Worm (Caenorhabditis elegans): Measurements from ENCODE around the gene lys-3.

The lys-3 gene

DNA sequence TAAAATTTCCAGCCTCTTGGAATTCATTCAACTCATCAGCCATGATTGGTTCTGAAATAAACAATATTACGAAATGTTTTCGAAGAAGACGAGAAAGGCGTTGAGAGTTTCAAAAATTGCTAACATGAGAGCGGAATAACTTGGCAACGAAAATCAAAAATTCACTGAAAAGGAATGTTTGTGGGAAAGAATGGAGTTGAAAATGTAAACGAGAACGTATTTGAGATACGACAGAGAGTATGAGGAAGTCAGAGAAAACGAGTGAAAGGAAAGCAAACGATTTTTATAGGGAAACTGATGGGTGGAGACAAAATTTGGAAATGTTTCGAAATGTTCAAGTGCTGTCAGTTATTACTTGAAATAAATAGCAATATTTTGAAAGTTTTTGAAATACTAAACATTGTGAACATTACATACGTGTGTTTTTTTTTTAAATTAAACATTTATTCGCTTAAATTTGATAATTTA, 28.3 kb downstream of the lys-3 start, which contains the start of gene rop-1:
Gene rop-1 (minus strand): TSS at position 51 of the 468 bp plus-strand sequence.
- TF ChIP-seq nfya-1 (tag; optimal IDR thresholded peaks at IDR 0.05; ENCODE audit: insufficient read depth) (peak; percentile 7), lsy-12 (tag; optimal IDR thresholded peaks at IDR 0.05) (no peak), snpc-4 (tag; optimal IDR thresholded peaks at IDR 0.05) (no peak), pha-4 (tag; optimal IDR thresholded peaks at IDR 0.05) (peak; percentile 62), jun-1 (tag; optimal IDR thresholded peaks at IDR 0.05) (no peak), eor-1 (tag; optimal IDR thresholded peaks at IDR 0.05) (no peak), elt-3 (tag; optimal IDR thresholded peaks at IDR 0.05) (no peak), nhr-77 (tag; optimal IDR thresholded peaks at IDR 0.05) (no peak), ztf-4 (tag; optimal IDR thresholded peaks at IDR 0.05) (no peak), pqm-1 (tag; optimal IDR thresholded peaks at IDR 0.05) (peak; percentile 32), fkh-10 (GFP tag; optimal IDR thresholded peaks at IDR 0.05) (no peak), ceh-9 (tag; optimal IDR thresholded peaks at IDR 0.05) (no peak), nhr-28 (tag; optimal IDR thresholded peaks at IDR 0.05) (no peak), nhr-11 (tag; optimal IDR thresholded peaks at IDR 0.05) (no peak), mdl-1 (tag; optimal IDR thresholded peaks at IDR 0.05) (no peak), nhr-23 (tag; optimal IDR thresholded peaks at IDR 0.05) (no peak), ceh-16 (tag; optimal IDR thresholded peaks at IDR 0.05) (no peak), lin-39 (tag; optimal IDR thresholded peaks at IDR 0.05) (no peak), tbx-2 (tag; optimal IDR thresholded peaks at IDR 0.05) (no peak), zag-1 (tag; optimal IDR thresholded peaks at IDR 0.05) (no peak), fkh-2 (tag; optimal IDR thresholded peaks at IDR 0.05) (no peak), nhr-237 (tag; optimal IDR thresholded peaks at IDR 0.05) (no peak), hmg-11 (tag; optimal IDR thresholded peaks at IDR 0.05) (no peak), mml-1 (tag; optimal IDR thresholded peaks at IDR 0.05) (no peak), ztf-11 (tag; optimal IDR thresholded peaks at IDR 0.05) (no peak), nhr-43 (tag; optimal IDR thresholded peaks at IDR 0.05; ENCODE audit: poor library complexity, severe bottlenecking) (no peak), egl-5 (tag; optimal IDR thresholded peaks at IDR 0.05) (no peak), ceh-82 (tag; optimal IDR thresholded peaks at IDR 0.05) (no peak), elt-2 (tag; optimal IDR thresholded peaks at IDR 0.05) (peak; percentile 13), nhr-25 (tag; optimal IDR thresholded peaks at IDR 0.05) (no peak), sea-2 (GFP tag; optimal IDR thresholded peaks at IDR 0.05) (no peak), fos-1 (tag; optimal IDR thresholded peaks at IDR 0.05) (no peak), nhr-12 (tag; optimal IDR thresholded peaks at IDR 0.05) (no peak), R02D3.7 (tag; optimal IDR thresholded peaks at IDR 0.05) (no peak)

DNA sequence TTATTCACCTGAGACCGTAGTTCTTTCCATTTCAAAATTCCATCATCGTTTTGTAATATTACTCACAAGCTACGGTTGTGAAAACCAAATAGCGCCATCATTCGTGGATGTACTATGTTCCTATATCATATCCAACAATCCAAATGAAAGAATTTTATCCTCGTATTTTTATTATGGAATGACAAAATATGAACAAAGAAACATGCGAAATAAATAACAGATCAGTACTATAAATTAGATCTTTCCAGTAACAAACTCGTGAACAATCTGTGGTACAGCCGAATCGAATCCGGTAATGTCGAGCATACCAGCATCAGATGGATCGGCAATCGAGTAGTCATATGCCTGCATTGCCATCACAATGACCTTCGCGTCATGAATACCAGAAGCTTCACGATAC, 30.7 kb downstream of the lys-3 start:
- TF ChIP-seq ztf-11 (tag; optimal IDR thresholded peaks at IDR 0.05) (no peak), fkh-2 (tag; optimal IDR thresholded peaks at IDR 0.05) (no peak), ama-1 (optimal IDR thresholded peaks at IDR 0.05) (peak; percentile 53)

DNA sequence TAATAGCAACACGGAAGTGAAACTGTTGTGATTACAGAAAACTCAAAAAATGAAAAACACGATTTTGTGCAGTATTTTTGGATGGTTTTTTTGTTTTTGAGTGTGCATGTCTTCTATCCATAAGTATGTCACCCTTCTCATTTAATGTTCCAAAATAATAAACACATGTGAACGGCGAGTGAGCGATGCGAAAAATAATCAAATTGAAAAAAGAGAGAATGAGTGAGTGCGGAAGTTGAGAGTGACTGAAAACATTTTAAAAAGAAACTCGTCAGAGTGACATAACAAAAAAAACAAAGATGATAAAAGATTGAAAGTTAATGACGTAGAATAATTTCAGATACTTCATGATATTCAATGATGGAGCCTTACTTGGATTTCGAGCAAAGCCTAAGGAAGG, 33.8 kb downstream of the lys-3 start:
- TF ChIP-seq pha-4 (tag; optimal IDR thresholded peaks at IDR 0.05), result no peak
- TF ChIP-seq nhr-43 (tag; optimal IDR thresholded peaks at IDR 0.05; ENCODE audit: poor library complexity, severe bottlenecking), result no peak
- TF ChIP-seq nhr-12 (tag; optimal IDR thresholded peaks at IDR 0.05), result no peak
- TF ChIP-seq unc-39 (tag; optimal IDR thresholded peaks at IDR 0.05), result no peak
- no peak for TF ChIP-seq nhr-23 (tag; optimal IDR thresholded peaks at IDR 0.05)
- TF ChIP-seq fos-1 (tag; optimal IDR thresholded peaks at IDR 0.05), result no peak
- TF ChIP-seq elt-2 (tag; optimal IDR thresholded peaks at IDR 0.05), result no peak
- TF ChIP-seq tbx-2 (tag; optimal IDR thresholded peaks at IDR 0.05), result no peak
- TF ChIP-seq mml-1 (tag; optimal IDR thresholded peaks at IDR 0.05), result no peak

DNA sequence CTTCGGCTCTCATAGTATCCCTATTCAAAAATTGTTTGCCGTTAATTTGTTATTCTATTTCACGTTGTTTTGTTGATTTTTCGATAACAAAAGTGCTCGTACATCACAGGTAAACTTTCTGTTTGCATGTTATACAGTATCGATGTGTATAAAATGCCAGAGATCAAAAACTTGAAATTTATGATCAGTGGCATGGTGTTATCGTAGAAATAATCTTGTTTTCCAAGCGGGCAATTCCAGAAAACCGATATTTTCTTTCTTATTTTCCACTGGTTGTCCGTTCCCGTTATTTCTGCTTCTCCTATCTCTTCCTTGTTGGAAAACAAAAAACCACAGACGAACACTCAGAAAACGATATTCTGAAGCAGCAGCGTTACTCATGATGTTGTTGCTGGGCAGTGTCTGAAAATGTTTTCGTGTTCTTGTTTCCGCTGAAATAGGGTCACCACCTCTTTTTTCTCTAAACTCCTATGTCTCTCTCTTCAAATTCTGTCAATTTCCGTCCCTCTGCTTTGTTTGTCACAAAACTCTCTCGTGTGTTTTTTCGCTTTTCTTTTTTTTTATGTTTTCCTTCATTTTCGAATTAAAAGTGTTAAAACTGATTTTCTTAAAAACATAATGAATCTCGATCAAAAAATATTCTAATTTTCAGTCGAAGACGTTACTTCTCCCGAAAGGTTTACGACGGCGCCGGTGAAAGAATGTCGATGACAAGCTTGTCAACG, 34.9 kb downstream of the lys-3 start, which contains the start of gene akt-1:
Gene akt-1 (plus strand): TSS at position 651 of the 725 bp plus-strand sequence.
- TF ChIP-seq hmg-11 (tag; optimal IDR thresholded peaks at IDR 0.05), result peak; percentile 4
- TF ChIP-seq zag-1 (tag; optimal IDR thresholded peaks at IDR 0.05), result no peak
- TF ChIP-seq pha-4 (tag; optimal IDR thresholded peaks at IDR 0.05), result peak; percentile 1
- peak; percentile 77 for TF ChIP-seq pqm-1 (tag; optimal IDR thresholded peaks at IDR 0.05)
- no peak for TF ChIP-seq ztf-11 (tag; optimal IDR thresholded peaks at IDR 0.05)
- peak; percentile 17 for TF ChIP-seq elt-2 (tag; optimal IDR thresholded peaks at IDR 0.05)
- no peak for TF ChIP-seq elt-3 (tag; optimal IDR thresholded peaks at IDR 0.05)

All from whole organism, L3 larva.